Worm (Caenorhabditis elegans) whole organism, early embryonic: ENCODE results near the gene ZK1037.6.

Experiments used
- B0310.2 ChIP-seq: sonication (generic microtip); optimal IDR thresholded peaks from 2 replicates; lab custom pipeline; 2016; ENCODE audit warnings: mild to moderate bottlenecking, missing genetic modification characterization, missing compliant biosample characterization
- F13C5.2 ChIP-seq: sonication (generic microtip); optimal IDR thresholded peaks from 2 replicates; lab custom pipeline; 2017; ENCODE audit warnings: mild to moderate bottlenecking, missing genetic modification characterization, inconsistent platforms, missing compliant biosample characterization
- aly-1 ChIP-seq: sonication (generic microtip); optimal IDR thresholded peaks from 2 replicates; lab custom pipeline; 2016; ENCODE audit warnings: missing genetic modification characterization, missing compliant biosample characterization
- ama-1 ChIP-seq: fragments of 150-350 bp; optimal IDR thresholded peaks from 2 replicates; lab custom pipeline; 2014
- ceh-13 ChIP-seq: fragments of 200-800 bp; sonication (Bioruptor generic); optimal IDR thresholded peaks from 2 replicates; lab custom pipeline; 2018; ENCODE audit warnings: mild to moderate bottlenecking, missing genetic modification characterization, missing compliant biosample characterization
- ceh-36 ChIP-seq: sonication (generic microtip); optimal IDR thresholded peaks from 2 replicates; lab custom pipeline; 2016; ENCODE audit warnings: missing genetic modification characterization, inconsistent platforms, missing compliant biosample characterization
- ets-7 ChIP-seq: sonication (generic microtip); optimal IDR thresholded peaks from 2 replicates; lab custom pipeline; 2016; ENCODE audit warnings: missing genotype, missing genetic modification characterization, missing compliant biosample characterization
- flt-1 ChIP-seq: fragments of 200-800 bp; sonication (Bioruptor generic); IDR thresholded peaks from 2 replicates; pipeline ENCODE4 v1.3.6; 2022; ENCODE audit warnings: missing genetic modification characterization, missing compliant biosample characterization
- hmbx-1 ChIP-seq: sonication (generic microtip); optimal IDR thresholded peaks from 2 replicates; lab custom pipeline; 2016; ENCODE audit warnings: mild to moderate bottlenecking, missing genetic modification characterization, missing compliant biosample characterization
- hmg-4 ChIP-seq: fragments of 200-800 bp; sonication (Bioruptor generic); optimal IDR thresholded peaks from 2 replicates; lab custom pipeline; 2018; ENCODE audit warnings: mild to moderate bottlenecking, missing genetic modification characterization, missing compliant biosample characterization
- hnd-1 ChIP-seq: sonication (generic microtip); optimal IDR thresholded peaks from 2 replicates; lab custom pipeline; 2016; ENCODE audit warnings: missing genetic modification characterization, missing compliant biosample characterization
- pes-1 ChIP-seq: fragments of 200-800 bp; sonication (Bioruptor generic); IDR thresholded peaks from 2 replicates; pipeline ENCODE4 v1.3.6; 2022; ENCODE audit warnings: missing genetic modification reagents, missing genetic modification characterization, missing compliant biosample characterization
- scrt-1 ChIP-seq: fragments of 200-800 bp; sonication (Bioruptor generic); IDR thresholded peaks from 2 replicates; pipeline ENCODE4 v1.3.6; 2022; ENCODE audit warnings: missing genetic modification characterization, missing compliant biosample characterization
- sea-1 ChIP-seq: fragments of 200-800 bp; sonication (Bioruptor generic); conservative IDR thresholded peaks from 2 replicates; pipeline ENCODE4 v1.3.6; 2022; ENCODE audit warnings: missing genetic modification characterization, missing compliant biosample characterization
- tbx-11 ChIP-seq: fragments of 200-800 bp; sonication (Bioruptor generic); IDR thresholded peaks from 2 replicates; pipeline ENCODE4 v1.3.6; 2022; ENCODE audit warnings: missing genetic modification characterization, missing compliant biosample characterization
- tbx-37 ChIP-seq: fragments of 200-800 bp; sonication (Bioruptor generic); conservative IDR thresholded peaks from 2 replicates; pipeline ENCODE4 v1.3.6; 2022; ENCODE audit warnings: missing genetic modification reagents, missing genetic modification characterization, missing compliant biosample characterization
- tra-4 ChIP-seq: sonication (generic microtip); optimal IDR thresholded peaks from 2 replicates; lab custom pipeline; 2017; ENCODE audit warnings: missing genetic modification characterization, missing compliant biosample characterization

The ZK1037.6 gene

DNA sequence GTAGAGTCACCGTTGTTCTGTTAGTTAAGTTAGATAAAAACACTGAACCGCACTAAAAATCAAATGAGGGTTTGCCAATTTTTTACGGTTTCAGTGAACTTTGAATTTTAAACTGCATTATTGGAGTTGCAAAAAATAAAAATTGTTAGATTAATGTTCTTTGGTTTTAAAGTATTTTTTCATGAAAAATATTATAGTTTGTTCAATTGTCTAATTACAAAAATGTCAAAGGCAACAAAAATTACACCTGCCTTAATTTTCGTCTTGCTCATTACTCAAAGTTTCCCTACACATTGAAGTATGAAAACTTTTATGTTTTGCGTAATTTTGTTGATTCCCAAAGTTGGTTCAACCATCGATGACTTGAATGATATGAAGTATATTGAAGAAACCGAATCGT lies 16.8 kb downstream of the ZK1037.6 start, which contains the start of gene irld-62:
Gene irld-62, plus strand, starts transcription at position 301 of the 400 bp plus-strand sequence.
- TF ChIP-seq hmg-4 (no peak), tra-4 (tag; lab: Kevin White, UChicago) (no peak), tbx-11 (no peak), ets-7 (no peak), ceh-36 (tag; lab: Kevin White, UChicago) (no peak), flt-1 (GFP tag; lab: Robert Waterston, UW) (no peak), hmbx-1 (tag; lab: Kevin White, UChicago) (no peak), B0310.2 (tag; lab: Kevin White, UChicago) (no peak), aly-1 (no peak), ceh-13 (GFP tag; lab: Kevin White, UChicago) (no peak), sea-1 (GFP tag; lab: Robert Waterston, UW) (no peak), ama-1 (lab: Kevin White, UChicago) (no peak), F13C5.2 (no peak), pes-1 (GFP tag; lab: Robert Waterston, UW) (no peak), hnd-1 (no peak), tbx-37 (no peak), scrt-1 (GFP tag; lab: Robert Waterston, UW) (no peak)

DNA sequence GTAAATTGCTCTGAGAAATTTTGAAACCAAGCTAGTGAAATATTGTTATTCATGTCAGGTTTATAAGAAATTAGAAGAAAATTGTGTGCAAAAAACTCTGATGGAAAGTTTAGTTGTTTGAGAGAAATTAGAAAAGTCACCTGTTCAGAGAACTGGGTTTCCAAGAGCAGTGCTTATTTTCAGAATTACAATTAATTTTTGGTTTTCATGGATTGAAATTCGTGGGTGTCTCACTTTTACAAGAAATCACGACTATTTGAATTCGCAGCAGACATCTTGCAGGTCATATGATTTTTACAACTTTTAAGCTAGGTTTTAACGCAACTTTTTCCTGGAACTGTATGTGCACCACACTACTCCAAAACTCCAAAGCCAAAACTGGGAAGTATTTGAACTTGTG lies 18.6 kb downstream of the ZK1037.6 start, which contains the start of gene srz-10:
Gene srz-10, minus strand, starts transcription at position 88 of the 400 bp plus-strand sequence.
- TF ChIP-seq pes-1 (GFP tag; lab: Robert Waterston, UW), result no peak
- no peak for TF ChIP-seq scrt-1 (GFP tag; lab: Robert Waterston, UW)

DNA sequence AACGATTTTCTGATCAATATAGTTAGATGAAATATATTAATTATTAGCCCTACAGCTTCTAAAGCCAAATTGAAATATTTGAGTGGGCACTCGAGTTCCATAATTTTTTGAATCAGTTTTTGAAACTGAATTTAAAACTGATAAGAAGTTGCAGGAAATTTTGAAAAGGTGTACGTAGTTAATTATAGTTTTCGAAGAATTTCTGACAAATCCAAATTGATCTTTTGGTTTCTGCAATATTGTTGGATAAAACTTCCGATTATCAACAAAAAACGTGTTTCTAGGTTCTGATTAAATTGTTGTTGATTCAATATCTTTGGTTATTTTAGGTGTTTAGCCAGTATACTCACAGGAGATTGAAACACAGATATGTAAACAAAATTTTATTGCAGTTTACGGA lies 20.9 kb downstream of the ZK1037.6 start, which contains the start of gene T26H8.4:
Gene T26H8.4, minus strand, starts transcription at position 101 of the 400 bp plus-strand sequence.
- TF ChIP-seq pes-1 (GFP tag; lab: Robert Waterston, UW) (no peak), tbx-37 (no peak), ceh-13 (GFP tag; lab: Kevin White, UChicago) (no peak), scrt-1 (GFP tag; lab: Robert Waterston, UW) (no peak), ama-1 (lab: Kevin White, UChicago) (no peak), F13C5.2 (no peak), tra-4 (tag; lab: Kevin White, UChicago) (no peak), hnd-1 (no peak), sea-1 (GFP tag; lab: Robert Waterston, UW) (no peak), flt-1 (GFP tag; lab: Robert Waterston, UW) (no peak), ets-7 (no peak), hmbx-1 (tag; lab: Kevin White, UChicago) (no peak), ceh-36 (tag; lab: Kevin White, UChicago) (no peak), aly-1 (no peak), hmg-4 (no peak)

DNA sequence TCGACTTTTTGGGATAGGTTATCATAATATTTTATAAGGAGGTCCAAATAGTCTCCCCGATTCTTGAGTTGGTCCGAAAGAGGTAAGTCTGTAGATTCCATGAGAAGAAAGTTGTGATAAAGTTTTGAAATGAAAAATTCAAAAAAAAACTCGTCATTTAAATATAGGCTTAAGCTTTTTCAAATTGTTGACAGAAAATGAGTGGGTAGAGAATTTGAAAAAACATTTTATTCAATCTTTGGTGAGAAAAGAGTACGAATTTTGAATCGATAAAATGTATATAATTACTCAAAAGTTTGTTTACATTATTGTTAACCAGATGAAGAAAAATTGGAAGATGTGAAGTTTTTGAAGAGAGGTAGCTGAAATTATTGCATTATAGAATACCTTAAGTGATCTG lies 22.1 kb downstream of the ZK1037.6 start, which contains the start of gene T26H8.5:
Gene T26H8.5, minus strand, starts transcription at position 101 of the 400 bp plus-strand sequence.
- TF ChIP-seq ama-1 (lab: Kevin White, UChicago) (no peak), tbx-11 (no peak), tra-4 (tag; lab: Kevin White, UChicago) (no peak), ets-7 (no peak), F13C5.2 (no peak), flt-1 (GFP tag; lab: Robert Waterston, UW) (no peak), aly-1 (no peak), hnd-1 (no peak), ceh-36 (tag; lab: Kevin White, UChicago) (no peak), B0310.2 (tag; lab: Kevin White, UChicago) (no peak), hmg-4 (no peak)

DNA sequence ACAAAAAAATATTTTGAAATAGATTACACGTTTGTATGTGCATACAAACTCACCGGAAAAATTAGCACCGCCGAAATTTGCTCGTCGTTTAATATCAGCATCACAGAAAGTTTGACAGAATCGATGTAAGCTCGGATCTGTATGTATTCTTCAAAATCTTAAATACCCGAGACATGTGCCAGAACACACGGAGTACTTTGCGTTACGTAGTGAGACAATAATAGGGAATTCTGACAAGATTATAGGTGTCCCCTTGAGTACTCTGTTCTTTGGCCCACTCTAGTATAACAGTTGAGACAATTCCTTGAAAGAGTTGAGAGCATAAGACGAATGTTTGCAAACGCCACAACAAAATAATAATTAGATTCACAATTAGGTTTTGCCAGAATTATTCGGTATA lies 24.0 kb downstream of the ZK1037.6 start, which contains the start of gene srx-48:
Gene srx-48, minus strand, starts transcription at position 101 of the 400 bp plus-strand sequence.
- TF ChIP-seq aly-1, result no peak
- TF ChIP-seq ama-1 (lab: Kevin White, UChicago), result no peak
- no peak for TF ChIP-seq ceh-13 (GFP tag; lab: Kevin White, UChicago)
- TF ChIP-seq sea-1 (GFP tag; lab: Robert Waterston, UW), result no peak
- TF ChIP-seq ets-7, result no peak
- TF ChIP-seq hmbx-1 (tag; lab: Kevin White, UChicago), result no peak
- TF ChIP-seq tbx-11, result no peak
- TF ChIP-seq flt-1 (GFP tag; lab: Robert Waterston, UW), result no peak
- TF ChIP-seq ceh-36 (tag; lab: Kevin White, UChicago), result no peak
- no peak for TF ChIP-seq pes-1 (GFP tag; lab: Robert Waterston, UW)
- no peak for TF ChIP-seq tra-4 (tag; lab: Kevin White, UChicago)
- TF ChIP-seq hnd-1, result no peak
- no peak for TF ChIP-seq hmg-4

DNA sequence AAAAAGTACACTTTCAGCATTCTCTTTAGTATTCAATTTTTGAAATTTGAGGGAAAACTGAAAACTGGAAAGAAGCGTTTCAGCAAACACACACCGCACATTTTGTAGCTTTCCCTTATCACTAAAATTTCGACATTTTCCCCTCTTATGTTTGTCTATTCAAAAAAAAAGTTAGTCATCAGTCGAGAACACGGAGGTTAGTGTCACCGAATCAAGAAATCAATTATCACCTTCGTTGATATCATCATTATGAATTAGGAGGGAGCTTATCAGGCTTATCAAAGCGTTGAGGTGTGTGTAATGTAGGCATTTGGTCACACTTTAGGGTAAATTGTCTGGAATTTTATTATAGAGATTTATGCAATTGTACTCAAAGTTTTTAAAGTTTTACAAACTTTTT lies 29.0 kb downstream of the ZK1037.6 start, which contains the start of gene cpr-3:
Gene cpr-3, minus strand, starts transcription at position 104 of the 400 bp plus-strand sequence.
- TF ChIP-seq hmbx-1 (tag; lab: Kevin White, UChicago) (no peak), ama-1 (lab: Kevin White, UChicago) (no peak), B0310.2 (tag; lab: Kevin White, UChicago) (no peak), F13C5.2 (no peak), aly-1 (no peak), hnd-1 (no peak), ceh-36 (tag; lab: Kevin White, UChicago) (no peak), tbx-37 (no peak), sea-1 (GFP tag; lab: Robert Waterston, UW) (no peak), tra-4 (tag; lab: Kevin White, UChicago) (no peak), hmg-4 (no peak), scrt-1 (GFP tag; lab: Robert Waterston, UW) (no peak), ets-7 (no peak), ceh-13 (GFP tag; lab: Kevin White, UChicago) (no peak), tbx-11 (no peak), flt-1 (GFP tag; lab: Robert Waterston, UW) (no peak), pes-1 (GFP tag; lab: Robert Waterston, UW) (no peak)

DNA sequence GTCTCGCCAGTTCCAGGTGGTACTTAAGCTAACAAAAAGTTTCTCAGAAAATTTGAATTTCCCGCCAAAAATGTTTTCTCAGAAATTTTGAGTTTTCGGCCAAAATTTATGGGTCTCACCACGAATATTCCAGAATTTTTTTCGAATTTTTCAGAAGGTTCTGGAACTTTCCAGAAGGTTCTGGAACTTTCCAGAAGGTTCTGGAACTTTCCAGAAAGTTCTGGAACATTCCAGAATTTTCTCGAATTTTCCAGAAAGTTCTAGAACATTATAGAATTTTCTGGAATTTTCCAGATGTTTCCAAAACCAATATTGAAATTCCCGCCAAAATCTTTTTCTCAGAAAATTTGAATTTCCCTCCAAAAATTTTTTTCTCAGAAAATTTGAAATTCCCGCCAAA lies 32.2 kb downstream of the ZK1037.6 start:
- TF ChIP-seq pes-1 (GFP tag; lab: Robert Waterston, UW), result peak; percentile 54; the same call in 1 of the 2 replicates
- peak; percentile 15; the same call in 1 of the 2 replicates for TF ChIP-seq flt-1 (GFP tag; lab: Robert Waterston, UW)

DNA sequence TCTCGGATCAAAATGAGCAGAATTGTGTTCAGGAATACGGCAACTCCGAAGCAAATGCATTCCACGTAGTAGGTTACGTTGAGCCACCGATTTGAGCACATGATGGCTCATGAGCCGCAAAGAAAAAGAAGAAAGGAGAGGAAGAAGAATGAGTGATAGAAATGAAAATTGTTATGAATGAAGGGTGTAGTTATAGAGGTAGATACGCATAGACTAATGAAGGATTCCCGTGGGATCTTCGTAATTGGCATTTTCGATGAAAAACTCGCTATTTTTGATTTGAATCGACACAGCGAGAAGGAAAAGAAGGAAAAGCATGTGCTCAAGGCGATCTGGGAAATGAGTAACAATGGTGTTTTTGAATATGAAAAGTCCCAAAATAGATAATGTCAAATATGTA lies 33.7 kb downstream of the ZK1037.6 start, which contains the start of gene str-96:
Gene str-96, minus strand, starts transcription at position 101 of the 400 bp plus-strand sequence.
- TF ChIP-seq sea-1 (GFP tag; lab: Robert Waterston, UW) (no peak), scrt-1 (GFP tag; lab: Robert Waterston, UW) (no peak), B0310.2 (tag; lab: Kevin White, UChicago) (no peak), tbx-37 (no peak), hnd-1 (no peak), aly-1 (no peak), tbx-11 (no peak), ets-7 (no peak), pes-1 (GFP tag; lab: Robert Waterston, UW) (no peak)
